Fruit fly (Drosophila melanogaster) whole organism, adult: Measurements from ENCODE around the gene CG14439.

ENCODE experiments used
- CG11617 ChIP-seq: fragments of 200-800 bp; sonication (Bioruptor generic); optimal IDR thresholded peaks from 2 replicates; lab custom pipeline; 2017; ENCODE audit warnings: mild to moderate bottlenecking, missing biosample characterization, missing genetic modification reagents, missing genetic modification characterization
- CG7045 ChIP-seq: fragments of 200-800 bp; sonication (Bioruptor generic); optimal IDR thresholded peaks from 2 replicates; lab custom pipeline; 2017; ENCODE audit warnings: missing biosample characterization, mild to moderate bottlenecking, missing genetic modification characterization
- CG7101 ChIP-seq: fragments of 200-800 bp; sonication (Bioruptor generic); optimal IDR thresholded peaks from 2 replicates; lab custom pipeline; 2018; ENCODE audit warnings: missing biosample characterization, mild to moderate bottlenecking, missing genetic modification characterization, moderate library complexity
- Crg-1 ChIP-seq: fragments of 200-800 bp; sonication (Bioruptor generic); optimal IDR thresholded peaks from 2 replicates; lab custom pipeline; 2016; ENCODE audit warnings: missing biosample characterization, missing genetic modification characterization
- cic ChIP-seq: fragments of 200-800 bp; sonication (Bioruptor generic); optimal IDR thresholded peaks from 2 replicates; lab custom pipeline; 2017; ENCODE audit warnings: missing biosample characterization, mild to moderate bottlenecking, missing genetic modification characterization, moderate library complexity
- cnc ChIP-seq, 2 experiments: fragments of >200 bp; optimal IDR thresholded peaks; 2 replicates each; lab custom pipeline; 2017
- ovo ChIP-seq: fragments of 200-800 bp; sonication (Bioruptor generic); optimal IDR thresholded peaks from 2 replicates; lab custom pipeline; 2016; ENCODE audit warnings: missing biosample characterization, missing genetic modification characterization
- tj ChIP-seq: fragments of 200-800 bp; sonication (Bioruptor generic); optimal IDR thresholded peaks from 3 replicates; lab custom pipeline; 2017; ENCODE audit warnings: missing biosample characterization, mild to moderate bottlenecking, missing genetic modification characterization, moderate library complexity

DNA sequence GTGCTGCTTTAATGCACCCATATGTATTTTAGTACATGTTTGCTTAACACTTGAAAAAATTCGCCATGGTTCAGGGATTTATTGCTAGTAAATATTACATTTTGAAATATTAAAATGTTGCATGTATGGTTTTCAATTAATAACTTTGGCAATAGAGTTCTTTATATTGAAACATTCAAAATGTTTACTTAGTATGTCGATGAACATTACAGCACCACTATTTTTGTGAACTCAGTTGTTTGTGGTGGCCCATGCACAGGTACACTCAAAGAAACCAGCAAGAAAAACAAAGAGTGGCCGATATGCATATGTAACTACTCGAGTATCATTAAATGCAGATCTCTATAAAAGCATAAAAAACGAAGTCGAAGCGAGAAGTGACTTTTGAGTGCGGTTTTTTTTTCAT lies 45.3 kb upstream of the CG14439 start:
- TF ChIP-seq Crg-1 (GFP tag; lab: Kevin White, UChicago) (no peak), tj (GFP tag; lab: Kevin White, UChicago) (peak; percentile 20), cnc (optimal IDR thresholded peaks at IDR 0.05; lab: Kevin White, UChicago) (no peak), CG7045 (GFP tag; lab: Kevin White, UChicago) (peak; percentile 27), ovo (GFP tag; lab: Kevin White, UChicago) (no peak), CG7101 (peak; percentile 67), cic (GFP tag; lab: Kevin White, UChicago) (no peak), CG11617 (no peak)
